Worm (Caenorhabditis elegans) whole organism, dauer: ENCODE measurements around the gene Y39B6A.1.

Source experiments
- unc-62 ChIP-seq: sonication (generic microtip); optimal IDR thresholded peaks from 2 replicates; lab custom pipeline; 2017; ENCODE audit warnings: missing biosample characterization, missing genetic modification reagents, missing genetic modification characterization

The Y39B6A.1 gene

ce11 chrV:19181684-19182083 lies 21.7 kb downstream of the Y39B6A.1 start:
- no peak for TF ChIP-seq unc-62 (GFP tag; lab: Kevin White, UChicago)

- no peak for TF ChIP-seq unc-62 (GFP tag; lab: Kevin White, UChicago)
These were observed 24.5 kb downstream of the Y39B6A.1 start for ce11 chrV:19178896-19179295.

DNA sequence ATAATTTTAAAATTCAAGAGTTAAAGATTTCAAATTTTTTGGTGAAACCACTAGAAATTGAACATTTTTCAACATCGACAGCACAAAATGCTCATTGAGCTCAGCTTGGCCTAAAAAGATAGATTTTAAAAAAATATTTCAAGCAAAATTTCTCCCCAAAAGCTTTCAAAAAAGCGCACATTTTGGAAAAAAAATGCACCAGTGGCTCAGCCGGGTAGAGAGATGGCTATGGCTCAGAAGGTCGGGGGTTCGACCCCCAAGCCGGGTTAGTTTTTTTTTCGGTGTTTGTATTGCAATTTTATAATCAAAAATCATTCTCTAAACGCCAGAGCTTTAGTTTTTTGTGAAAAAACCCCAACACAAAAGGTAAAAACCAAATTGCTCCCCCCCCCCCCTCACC lies 25.6 kb downstream of the Y39B6A.1 start:
- no peak for TF ChIP-seq unc-62 (GFP tag; lab: Kevin White, UChicago)

ce11 chrV:19177070-19177469 lies 26.3 kb downstream of the Y39B6A.1 start:
- no peak for TF ChIP-seq unc-62 (GFP tag; lab: Kevin White, UChicago)

ce11 chrV:19175714-19176113 lies 27.7 kb downstream of the Y39B6A.1 start:
- TF ChIP-seq unc-62 (GFP tag; lab: Kevin White, UChicago): no peak

DNA sequence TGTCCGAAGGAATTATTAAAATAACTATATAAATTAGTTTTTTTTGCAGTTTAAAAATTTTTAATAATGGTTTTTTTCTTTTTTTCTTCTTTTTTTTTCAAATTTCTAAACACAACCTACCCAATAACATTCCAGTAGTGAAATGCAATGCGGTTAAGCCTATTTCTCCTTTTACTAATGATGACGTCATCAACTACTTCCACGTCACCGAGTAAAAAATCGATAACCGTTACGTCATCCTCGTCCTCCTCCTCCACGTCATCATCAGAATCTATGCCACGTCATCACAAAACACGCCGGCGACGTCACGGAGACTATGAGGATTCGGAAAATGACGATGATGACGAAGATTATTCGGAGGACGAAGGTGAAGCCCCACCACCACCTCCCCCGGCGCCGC lies 28.8 kb downstream of the Y39B6A.1 start, which contains the start of gene hot-2:
TSS of gene hot-2 (plus strand) at position 134 of the 400 bp plus-strand sequence.
- no peak for TF ChIP-seq unc-62 (GFP tag; lab: Kevin White, UChicago)

DNA sequence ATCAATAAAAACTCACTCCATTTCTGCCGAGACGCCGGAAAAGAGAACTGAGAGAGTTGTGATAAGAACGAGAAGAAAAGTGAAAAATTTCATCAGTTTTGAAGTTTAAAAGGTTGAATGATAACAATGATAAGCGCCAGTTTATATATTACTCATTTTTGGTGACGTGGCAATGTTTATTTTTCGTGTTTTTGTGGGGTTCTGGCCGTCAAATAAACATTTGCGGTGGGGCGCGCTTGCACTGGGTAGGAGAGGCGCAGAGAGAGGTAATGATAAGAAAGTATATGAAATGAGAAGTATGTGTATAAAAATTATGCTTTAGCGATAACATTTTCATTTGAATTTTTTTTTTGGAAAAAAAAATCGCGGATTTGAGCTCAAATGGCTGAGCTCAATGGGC lies 44.7 kb downstream of the Y39B6A.1 start, which contains the start of gene Y39B6A.5:
TSS of gene Y39B6A.5 (minus strand) at position 214 of the 400 bp plus-strand sequence.
- no peak for TF ChIP-seq unc-62 (GFP tag; lab: Kevin White, UChicago)

DNA sequence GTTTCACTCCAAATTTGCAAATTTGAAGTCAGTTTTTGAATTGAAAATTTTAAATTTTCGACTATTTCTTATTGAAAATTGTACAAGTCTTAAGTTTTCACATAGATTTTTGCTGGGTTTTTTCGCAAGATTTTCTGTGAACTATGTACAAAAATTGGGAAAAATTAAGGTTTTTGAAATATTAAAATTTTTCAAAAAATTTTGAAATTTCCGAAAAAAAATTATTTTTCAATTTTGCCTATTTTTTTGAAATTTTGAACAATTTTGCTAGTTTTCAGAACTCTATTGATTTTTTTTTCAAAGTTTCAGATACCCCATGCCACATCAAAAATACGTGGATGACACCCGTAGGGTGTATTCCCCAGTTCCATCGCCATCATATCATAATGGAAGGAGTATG lies 49.6 kb downstream of the Y39B6A.1 start, which contains the start of gene tsp-13:
TSS of gene tsp-13 (plus strand) at position 301 of the 400 bp plus-strand sequence.
- TF ChIP-seq unc-62 (GFP tag; lab: Kevin White, UChicago): no peak

DNA sequence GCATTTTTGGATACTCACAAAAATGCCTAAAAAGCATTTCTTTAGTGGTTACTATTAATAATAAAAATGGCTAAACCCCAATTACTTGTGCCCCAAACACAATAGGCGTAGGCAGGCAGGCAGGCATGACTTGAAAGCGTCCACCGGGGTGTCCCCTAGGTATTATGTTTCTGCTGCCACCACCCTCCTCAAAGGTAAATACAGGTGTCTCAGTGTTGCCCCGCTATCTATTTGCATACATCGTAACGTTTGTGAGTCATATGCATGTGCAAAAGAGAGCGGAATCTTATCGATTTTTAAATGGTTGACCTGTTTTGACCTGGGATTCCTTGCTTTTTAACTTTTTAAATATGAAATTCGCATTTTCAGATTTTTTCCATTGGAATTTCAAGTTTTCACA lies 50.2 kb downstream of the Y39B6A.1 start:
- TF ChIP-seq unc-62 (GFP tag; lab: Kevin White, UChicago): no peak

DNA sequence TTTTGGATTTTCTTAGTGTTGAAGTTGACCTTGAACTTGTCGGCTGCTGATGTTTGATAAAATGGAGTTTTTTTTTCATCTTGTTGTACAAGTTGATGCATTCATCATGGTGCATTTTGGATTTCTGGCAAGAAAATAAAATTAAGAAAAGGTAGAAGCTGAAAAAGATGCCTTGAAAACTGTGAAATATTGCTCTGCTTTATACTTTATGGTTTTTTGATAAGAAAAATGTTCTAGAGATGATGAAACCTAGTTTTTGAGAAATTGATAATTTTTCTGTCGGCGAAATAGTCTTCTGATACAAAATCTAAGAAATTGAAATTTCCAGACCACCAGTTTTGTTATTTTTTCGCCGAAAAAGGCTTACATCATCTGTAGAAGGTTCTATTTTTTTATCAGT lies 51.1 kb downstream of the Y39B6A.1 start, which contains the start of gene Y39B6A.69:
TSS of gene Y39B6A.69 (minus strand) at position 101 of the 400 bp plus-strand sequence.
- no peak for TF ChIP-seq unc-62 (GFP tag; lab: Kevin White, UChicago)
